Worm (Caenorhabditis elegans): ENCODE data around the gene B0416.10.

ce11 chrX:9248083-9248805, 26.2 kb downstream of the B0416.10 start:
- TF ChIP-seq med-1 (GFP tag; optimal IDR thresholded peaks at IDR 0.05; ENCODE audit: insufficient read depth): no peak
- TF ChIP-seq ztf-29 (GFP tag; IDR thresholded peaks at IDR 0.05): no peak
- no peak for TF ChIP-seq ztf-23 (GFP tag; IDR thresholded peaks at IDR 0.05)
- no peak for TF ChIP-seq klf-2 (GFP tag; conservative IDR thresholded peaks at IDR 0.05)
- no peak for TF ChIP-seq T22C8.4 (GFP tag; IDR thresholded peaks at IDR 0.05)
- TF ChIP-seq cog-1 (tag; optimal IDR thresholded peaks at IDR 0.05): no peak
- no peak for TF ChIP-seq ref-1 (GFP tag; conservative IDR thresholded peaks at IDR 0.05)
- TF ChIP-seq tab-1 (GFP tag; IDR thresholded peaks at IDR 0.05): no peak
